Worm (Caenorhabditis elegans): ENCODE data around the gene F09C8.2.

ce11 chrX:16144584-16144983 lies 2.2 kb downstream of the F09C8.2 start:
- no peak for TF ChIP-seq ztf-11 (tag; optimal IDR thresholded peaks at IDR 0.05)
- TF ChIP-seq ama-1 (optimal IDR thresholded peaks at IDR 0.05) = no peak
- TF ChIP-seq fkh-10 (GFP tag; optimal IDR thresholded peaks at IDR 0.05) = no peak
- TF ChIP-seq snpc-4 (tag; optimal IDR thresholded peaks at IDR 0.05) = no peak
- TF ChIP-seq unc-39 (tag; optimal IDR thresholded peaks at IDR 0.05) = no peak
- no peak for TF ChIP-seq unc-62 (GFP tag; optimal IDR thresholded peaks at IDR 0.05)
- TF ChIP-seq nhr-28 (tag; optimal IDR thresholded peaks at IDR 0.05) = no peak
- TF ChIP-seq ceh-82 (tag; optimal IDR thresholded peaks at IDR 0.05) = no peak
- no peak for TF ChIP-seq elt-1 (tag; optimal IDR thresholded peaks at IDR 0.05)
- no peak for TF ChIP-seq mdl-1 (tag; optimal IDR thresholded peaks at IDR 0.05)
- TF ChIP-seq zag-1 (tag; optimal IDR thresholded peaks at IDR 0.05) = no peak
- no peak for TF ChIP-seq hmg-11 (tag; optimal IDR thresholded peaks at IDR 0.05)
- TF ChIP-seq lin-39 (tag; optimal IDR thresholded peaks at IDR 0.05) = no peak
- TF ChIP-seq sea-2 (GFP tag; optimal IDR thresholded peaks at IDR 0.05) = no peak
